Fruit fly (Drosophila melanogaster) whole organism, embryonic: ENCODE measurements around the gene CG14718.

Source experiments
- C15 ChIP-seq: fragments of 200-800 bp; sonication (Bioruptor generic); IDR thresholded peaks from 3 replicates; pipeline ENCODE4 v1.3.6; 2022; ENCODE audit warnings: missing biosample characterization, missing genetic modification characterization
- CG10959 ChIP-seq: fragments of 200-800 bp; sonication (Bioruptor generic); IDR thresholded peaks from 2 replicates; pipeline ENCODE4 v1.3.6; 2022; ENCODE audit warnings: missing biosample characterization, missing genetic modification characterization
- CG11696 ChIP-seq: fragments of 200-800 bp; sonication (Bioruptor generic); IDR thresholded peaks from 2 replicates; pipeline ENCODE4 v1.3.6; 2022; ENCODE audit warnings: missing biosample characterization, missing genetic modification characterization
- CG11723 ChIP-seq: fragments of 200-800 bp; sonication (Bioruptor generic); optimal IDR thresholded peaks from 2 replicates; lab custom pipeline; 2017; ENCODE audit warnings: missing biosample characterization, mild to moderate bottlenecking, missing genetic modification characterization
- CG14667 ChIP-seq: fragments of 200-800 bp; sonication (Bioruptor generic); IDR thresholded peaks from 2 replicates; pipeline ENCODE4 v1.3.6; 2022; ENCODE audit warnings: missing biosample characterization, missing genetic modification characterization
- CG15696 ChIP-seq: fragments of 200-800 bp; sonication (Bioruptor generic); optimal IDR thresholded peaks from 2 replicates; lab custom pipeline; 2019; ENCODE audit warnings: missing biosample characterization, mild to moderate bottlenecking, missing genetic modification characterization, moderate library complexity
- CG1602 ChIP-seq: fragments of 200-800 bp; sonication (Bioruptor generic); optimal IDR thresholded peaks from 3 replicates; lab custom pipeline; 2016; ENCODE audit warnings: missing biosample characterization, missing genetic modification characterization
- CG17186 ChIP-seq: fragments of 200-800 bp; sonication (Bioruptor generic); optimal IDR thresholded peaks from 3 replicates; lab custom pipeline; 2017; ENCODE audit warnings: missing biosample characterization, missing genetic modification reagents, missing genetic modification characterization
- CG17385 ChIP-seq: fragments of 200-800 bp; sonication (Bioruptor generic); optimal IDR thresholded peaks from 3 replicates; lab custom pipeline; 2018; ENCODE audit warnings: missing biosample characterization, mild to moderate bottlenecking, missing genetic modification characterization
- CG17829 ChIP-seq: fragments of 200-800 bp; optimal IDR thresholded peaks from 2 replicates; lab custom pipeline; 2019; ENCODE audit warnings: missing biosample characterization, mild to moderate bottlenecking, missing genetic modification characterization, moderate library complexity
- CG18764 ChIP-seq: fragments of 200-800 bp; sonication (Bioruptor generic); optimal IDR thresholded peaks from 3 replicates; lab custom pipeline; 2016; ENCODE audit warnings: missing biosample characterization, missing genetic modification characterization
- CG2875 ChIP-seq: fragments of 200-800 bp; sonication (Bioruptor generic); optimal IDR thresholded peaks from 2 replicates; lab custom pipeline; 2017; ENCODE audit warnings: missing biosample characterization, mild to moderate bottlenecking, missing genetic modification characterization, missing genetic modification reagents
- CG32532 ChIP-seq: fragments of 200-800 bp; sonication (Bioruptor generic); IDR thresholded peaks from 2 replicates; pipeline ENCODE4 v1.3.6; 2022; ENCODE audit warnings: missing biosample characterization, missing genetic modification characterization
- CG33557 ChIP-seq: fragments of 200-800 bp; sonication (Bioruptor generic); optimal IDR thresholded peaks from 2 replicates; lab custom pipeline; 2019; ENCODE audit warnings: missing biosample characterization, mild to moderate bottlenecking, missing genetic modification characterization, moderate library complexity
- CG3847 ChIP-seq: fragments of 200-800 bp; sonication (Bioruptor generic); IDR thresholded peaks from 2 replicates; pipeline ENCODE4 v1.3.6; 2022; ENCODE audit warnings: missing biosample characterization, missing genetic modification characterization
- CG42726 ChIP-seq: fragments of 200-800 bp; sonication (Bioruptor generic); IDR thresholded peaks from 2 replicates; pipeline ENCODE4 v1.3.6; 2022; ENCODE audit warnings: missing biosample characterization, missing genetic modification characterization; ENCODE audit not compliant: partially characterized antibody
- CG4360 ChIP-seq: fragments of 200-800 bp; sonication (Bioruptor generic); IDR thresholded peaks from 2 replicates; pipeline ENCODE4 v1.3.6; 2022; ENCODE audit warnings: missing biosample characterization, missing genetic modification characterization
- CG6689 ChIP-seq: fragments of 200-800 bp; sonication (Bioruptor generic); IDR thresholded peaks from 2 replicates; pipeline ENCODE4 v1.3.6; 2022; ENCODE audit warnings: missing biosample characterization, missing genetic modification characterization
- CG6813 ChIP-seq: fragments of 200-800 bp; sonication (Bioruptor generic); optimal IDR thresholded peaks from 2 replicates; lab custom pipeline; 2017; ENCODE audit warnings: missing biosample characterization, missing genetic modification characterization, mild to moderate bottlenecking, moderate library complexity, missing genetic modification reagents
- CG6854 ChIP-seq: fragments of 200-800 bp; sonication (Bioruptor generic); optimal IDR thresholded peaks from 3 replicates; lab custom pipeline; 2017; ENCODE audit warnings: missing biosample characterization, mild to moderate bottlenecking, missing genetic modification characterization
- CG7372 ChIP-seq: fragments of 200-800 bp; sonication (Bioruptor generic); IDR thresholded peaks from 2 replicates; pipeline ENCODE4 v1.3.6; 2022; ENCODE audit warnings: missing biosample characterization, missing genetic modification characterization
- CG8290 ChIP-seq, 3 experiments: fragments of 200-800 bp; sonication (Bioruptor generic); optimal IDR thresholded peaks; 2 replicates each; lab custom pipeline; 2016 to 2019; ENCODE audit warnings: missing biosample characterization in 3 of 3, missing genetic modification characterization in 3 of 3, mild to moderate bottlenecking in 2 of 3, moderate library complexity in 1 of 3
- D19A ChIP-seq: fragments of 200-800 bp; optimal IDR thresholded peaks from 3 replicates; lab custom pipeline; 2019; ENCODE audit warnings: missing biosample characterization, mild to moderate bottlenecking, missing genetic modification characterization, moderate library complexity
- Dip3 ChIP-seq: fragments of 200-800 bp; sonication (Bioruptor generic); optimal IDR thresholded peaks from 3 replicates; lab custom pipeline; 2016; ENCODE audit warnings: missing biosample characterization, missing genetic modification characterization
- E2f1 ChIP-seq: fragments of 200-800 bp; sonication (Bioruptor generic); IDR thresholded peaks from 2 replicates; pipeline ENCODE4 v1.3.6; 2022; ENCODE audit warnings: missing biosample characterization, missing genetic modification characterization
- Ets97D ChIP-seq: fragments of 200-800 bp; sonication (Bioruptor generic); optimal IDR thresholded peaks from 3 replicates; lab custom pipeline; 2016; ENCODE audit warnings: missing biosample characterization, missing genetic modification characterization
- Hand ChIP-seq: fragments of 200-800 bp; sonication (Bioruptor generic); optimal IDR thresholded peaks from 2 replicates; lab custom pipeline; 2017; ENCODE audit warnings: mild to moderate bottlenecking, missing biosample characterization, missing genetic modification reagents, missing genetic modification characterization
- MTF-1 ChIP-seq: fragments of 200-800 bp; sonication (Bioruptor generic); optimal IDR thresholded peaks from 2 replicates; lab custom pipeline; 2018; ENCODE audit warnings: missing biosample characterization, mild to moderate bottlenecking, missing genetic modification characterization, borderline replicate concordance
- Med ChIP-seq: fragments of 200-800 bp; sonication (Bioruptor generic); peaks from one replicate; lab custom pipeline; 2016; ENCODE audit warnings: missing biosample characterization, missing genetic modification characterization, mild to moderate bottlenecking, inconsistent platforms, moderate library complexity
- NC2β ChIP-seq: fragments of 200-800 bp; sonication (Bioruptor generic); optimal IDR thresholded peaks from 2 replicates; lab custom pipeline; 2016; ENCODE audit warnings: missing biosample characterization, missing genetic modification characterization
- Nf-YC ChIP-seq: fragments of 200-800 bp; optimal IDR thresholded peaks from 3 replicates; lab custom pipeline; 2019; ENCODE audit warnings: missing biosample characterization, mild to moderate bottlenecking, missing genetic modification characterization, moderate library complexity
- PHDP ChIP-seq: fragments of 200-800 bp; sonication (Bioruptor generic); optimal IDR thresholded peaks from 3 replicates; lab custom pipeline; 2018; ENCODE audit warnings: missing biosample characterization, mild to moderate bottlenecking, missing genetic modification characterization, moderate library complexity
- Poxn ChIP-seq: fragments of 200-800 bp; sonication (Bioruptor generic); IDR thresholded peaks from 2 replicates; pipeline ENCODE4 v1.3.6; 2022; ENCODE audit warnings: missing biosample characterization, missing genetic modification characterization
- Sin3A ChIP-seq: fragments of >200 bp; optimal IDR thresholded peaks from 2 replicates; lab custom pipeline; 2018
- Spps ChIP-seq: fragments of 200-800 bp; sonication (Bioruptor generic); optimal IDR thresholded peaks from 2 replicates; lab custom pipeline; 2018; ENCODE audit warnings: missing biosample characterization, mild to moderate bottlenecking, missing genetic modification characterization
- Sry-β ChIP-seq: fragments of 200-800 bp; sonication (Bioruptor generic); optimal IDR thresholded peaks from 2 replicates; lab custom pipeline; 2018; ENCODE audit warnings: missing biosample characterization, mild to moderate bottlenecking, missing genetic modification characterization, moderate library complexity
- Tbp ChIP-seq: fragments of >200 bp; optimal IDR thresholded peaks from 2 replicates; lab custom pipeline; 2018; ENCODE audit warnings: missing biosample characterization, missing genetic modification characterization
- YL-1 ChIP-seq: fragments of 200-800 bp; sonication (Bioruptor generic); optimal IDR thresholded peaks from 3 replicates; lab custom pipeline; 2017; ENCODE audit warnings: missing biosample characterization, mild to moderate bottlenecking, missing genetic modification characterization
- az2 ChIP-seq: fragments of 200-800 bp; sonication (Bioruptor generic); optimal IDR thresholded peaks from 3 replicates; lab custom pipeline; 2016; ENCODE audit warnings: missing biosample characterization, missing genetic modification characterization
- dmrt11E ChIP-seq: fragments of 200-800 bp; sonication (Bioruptor generic); optimal IDR thresholded peaks from 3 replicates; lab custom pipeline; 2018; ENCODE audit warnings: missing biosample characterization, mild to moderate bottlenecking, missing genetic modification characterization, moderate library complexity
- ewg ChIP-seq: fragments of 200-800 bp; sonication (Bioruptor generic); optimal IDR thresholded peaks from 3 replicates; lab custom pipeline; 2017; ENCODE audit warnings: mild to moderate bottlenecking, missing biosample characterization, missing genetic modification reagents, missing genetic modification characterization
- fru ChIP-seq: fragments of >200 bp; optimal IDR thresholded peaks from 2 replicates; lab custom pipeline; 2017
- gce ChIP-seq: fragments of 200-800 bp; sonication (Bioruptor generic); IDR thresholded peaks from 3 replicates; pipeline ENCODE4 v1.3.6; 2022; ENCODE audit warnings: missing biosample characterization, missing genetic modification characterization
- hb ChIP-seq: fragments of 200-800 bp; sonication (Bioruptor generic); IDR thresholded peaks from 3 replicates; pipeline ENCODE4 v1.3.6; 2022; ENCODE audit warnings: missing biosample characterization, missing genetic modification characterization; ENCODE audit not compliant: partially characterized antibody
- jing ChIP-seq: fragments of 200-800 bp; sonication (Bioruptor generic); optimal IDR thresholded peaks from 2 replicates; lab custom pipeline; 2018; ENCODE audit warnings: missing biosample characterization, mild to moderate bottlenecking, missing genetic modification characterization
- kay ChIP-seq: fragments of 200-800 bp; sonication (Bioruptor generic); optimal IDR thresholded peaks from 2 replicates; lab custom pipeline; 2016; ENCODE audit warnings: missing biosample characterization, missing genetic modification characterization
- lmd ChIP-seq: fragments of 200-800 bp; sonication (Bioruptor generic); IDR thresholded peaks from 2 replicates; pipeline ENCODE4 v1.3.6; 2022; ENCODE audit warnings: missing biosample characterization, missing genetic modification characterization
- otp ChIP-seq: fragments of 200-800 bp; sonication (Bioruptor generic); IDR thresholded peaks from 3 replicates; pipeline ENCODE4, ENCODE4 v1.3.6; 2022; ENCODE audit warnings: missing biosample characterization, missing genetic modification characterization
- salm ChIP-seq: fragments of 200-800 bp; sonication (Bioruptor generic); optimal IDR thresholded peaks from 2 replicates; lab custom pipeline; 2018; ENCODE audit warnings: missing biosample characterization, mild to moderate bottlenecking, missing genetic modification characterization
- slbo ChIP-seq: fragments of 200-800 bp; sonication (Bioruptor generic); IDR thresholded peaks from 2 replicates; pipeline ENCODE4 v1.3.6; 2022; ENCODE audit warnings: missing biosample characterization, missing genetic modification characterization
- stc ChIP-seq: fragments of 200-800 bp; sonication (Bioruptor generic); IDR thresholded peaks from 2 replicates; pipeline ENCODE4 v1.3.6; 2022; ENCODE audit warnings: missing biosample characterization, missing genetic modification characterization

CG14718 gene

DNA sequence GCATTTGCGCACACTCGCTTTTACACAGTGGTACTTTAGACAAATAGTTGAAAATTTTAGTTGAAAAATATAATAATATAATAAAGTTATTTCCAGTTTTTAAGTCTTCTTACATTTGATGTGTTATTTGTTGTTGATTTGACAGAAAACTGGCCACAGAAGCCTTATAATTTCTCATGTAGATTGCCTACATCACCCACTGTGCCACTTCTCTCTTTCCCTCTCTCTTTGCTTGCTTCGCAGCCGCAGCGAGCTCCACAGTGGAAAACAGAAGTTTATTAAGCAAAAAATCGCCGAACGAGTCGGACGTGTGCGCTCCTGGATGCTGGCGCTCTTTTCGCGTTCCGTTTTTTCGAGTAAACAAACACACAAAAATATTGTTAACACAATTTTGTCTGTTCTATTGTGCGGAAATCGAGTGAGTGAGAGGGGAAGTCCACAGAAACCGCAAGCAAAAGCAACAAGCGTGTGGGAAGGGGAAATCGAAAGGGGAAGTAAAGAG is 44.5 kb upstream of the CG14718 start, which contains the start of gene CG42327 (continued):
- peak; percentile 90 for TF ChIP-seq CG18764 (GFP tag; lab: Kevin White, UChicago)
- peak; percentile 75 for TF ChIP-seq Nf-YC (tag; lab: Kevin White, UChicago)
- peak; percentile 45 for TF ChIP-seq Ets97D (GFP tag; lab: Kevin White, UChicago)
- peak; percentile 82 for TF ChIP-seq kay (GFP tag; lab: Kevin White, UChicago)
- TF ChIP-seq CG7372 (GFP tag; lab: Robert Waterston, UW) = peak; percentile 86
- peak; percentile 98 for TF ChIP-seq stc
- TF ChIP-seq CG6813 (GFP tag; lab: Kevin White, UChicago) = peak; percentile 94
- 0 out of 2 replicates have a peak, but pooled peaks have one; percentile 29 for TF ChIP-seq Poxn (GFP tag; lab: Robert Waterston, UW)
- TF ChIP-seq CG6689 (GFP tag; lab: Robert Waterston, UW) = peak; percentile 96
- peak; percentile 93 for TF ChIP-seq CG32532 (GFP tag; lab: Robert Waterston, UW)
- no peak for TF ChIP-seq hb (GFP tag; lab: Robert Waterston, UW)
- peak; percentile 66 for TF ChIP-seq Hand (GFP tag; lab: Kevin White, UChicago)
- TF ChIP-seq CG17385 = peak; percentile 91
- peak; percentile 96 for TF ChIP-seq PHDP (tag; lab: Kevin White, UChicago)
- peak; percentile 94 for TF ChIP-seq salm (tag; lab: Kevin White, UChicago)
- TF ChIP-seq Dip3 (GFP tag; lab: Kevin White, UChicago) = peak; percentile 48
- TF ChIP-seq Tbp = no peak
- peak; percentile 98 for TF ChIP-seq ewg (GFP tag; lab: Kevin White, UChicago)
- TF ChIP-seq jing (GFP tag; lab: Kevin White, UChicago) = peak; percentile 88
- peak; percentile 96 for TF ChIP-seq E2f1 (GFP tag; lab: Robert Waterston, UW)
- TF ChIP-seq C15 = peak; percentile 86; the same call in 2 of the 3 replicates
- TF ChIP-seq dmrt11E (tag; lab: Kevin White, UChicago) = peak; percentile 92
- TF ChIP-seq CG6854 (GFP tag; lab: Kevin White, UChicago) = peak; percentile 88
- TF ChIP-seq CG11696 = peak; percentile 89
- peak; percentile 73 for TF ChIP-seq CG33557 (GFP tag; lab: Kevin White, UChicago)
- peak; percentile 66 for TF ChIP-seq Sry-β (GFP tag; lab: Kevin White, UChicago)
- peak; percentile 92 for TF ChIP-seq CG14667 (GFP tag; lab: Robert Waterston, UW)
- TF ChIP-seq CG2875 = peak; percentile 98
- TF ChIP-seq CG17829 (tag; lab: Kevin White, UChicago) = peak; percentile 96
- TF ChIP-seq az2 (GFP tag; lab: Kevin White, UChicago) = peak; percentile 96
- peak; percentile 97 for TF ChIP-seq otp (GFP tag; lab: Robert Waterston, UW)
- TF ChIP-seq slbo (GFP tag; lab: Robert Waterston, UW) = peak; percentile 90
- peak; percentile 95 for TF ChIP-seq CG10959 (GFP tag; lab: Robert Waterston, UW)
- TF ChIP-seq fru (lab: Kevin White, UChicago) = no peak
- peak; percentile 93 for TF ChIP-seq D19A (tag; lab: Kevin White, UChicago)
- peak; percentile 94 for TF ChIP-seq Spps
- peak; percentile 86 for TF ChIP-seq MTF-1 (GFP tag; lab: Kevin White, UChicago)
- TF ChIP-seq CG8290 (GFP tag; optimal IDR thresholded peaks at IDR 0.05; lab: Kevin White, UChicago) = peak; percentile 80
- peak; percentile 23 to 74 for TF ChIP-seq CG8290 (tag; optimal IDR thresholded peaks at IDR 0.05; lab: Kevin White, UChicago)
- TF ChIP-seq Med (GFP tag; lab: Kevin White, UChicago) = peak; percentile 96
- peak; percentile 68 for TF ChIP-seq YL-1 (GFP tag; lab: Kevin White, UChicago)
- peak; percentile 82 for TF ChIP-seq CG15696 (tag; lab: Kevin White, UChicago)
- TF ChIP-seq CG1602 = peak; percentile 92
- TF ChIP-seq gce (GFP tag; lab: Robert Waterston, UW) = peak; percentile 91
- peak; percentile 84 for TF ChIP-seq NC2β (GFP tag; lab: Kevin White, UChicago)
- TF ChIP-seq CG11723 = peak; percentile 86
- peak; percentile 94 for TF ChIP-seq lmd (GFP tag; lab: Robert Waterston, UW)
- no peak for TF ChIP-seq Sin3A (lab: Kevin White, UChicago)
- TF ChIP-seq CG42726 (GFP tag; lab: Robert Waterston, UW) = no peak; the same call in 1 of the 2 replicates
- TF ChIP-seq CG4360 (GFP tag; lab: Robert Waterston, UW) = peak; percentile 83
- TF ChIP-seq CG3847 (GFP tag; lab: Robert Waterston, UW) = peak; percentile 87
- TF ChIP-seq CG17186 = peak; percentile 78
